Worm (Caenorhabditis elegans) whole organism, early embryonic: ENCODE results near the gene sqv-1.

Experiments used
- B0310.2 ChIP-seq: sonication (generic microtip); optimal IDR thresholded peaks from 2 replicates; lab custom pipeline; 2016; ENCODE audit warnings: mild to moderate bottlenecking, missing genetic modification characterization, missing compliant biosample characterization
- F13C5.2 ChIP-seq: sonication (generic microtip); optimal IDR thresholded peaks from 2 replicates; lab custom pipeline; 2017; ENCODE audit warnings: mild to moderate bottlenecking, missing genetic modification characterization, inconsistent platforms, missing compliant biosample characterization
- aly-1 ChIP-seq: sonication (generic microtip); optimal IDR thresholded peaks from 2 replicates; lab custom pipeline; 2016; ENCODE audit warnings: missing genetic modification characterization, missing compliant biosample characterization
- ama-1 ChIP-seq: fragments of 150-350 bp; optimal IDR thresholded peaks from 2 replicates; lab custom pipeline; 2014
- ceh-13 ChIP-seq: fragments of 200-800 bp; sonication (Bioruptor generic); optimal IDR thresholded peaks from 2 replicates; lab custom pipeline; 2018; ENCODE audit warnings: mild to moderate bottlenecking, missing genetic modification characterization, missing compliant biosample characterization
- ceh-36 ChIP-seq: sonication (generic microtip); optimal IDR thresholded peaks from 2 replicates; lab custom pipeline; 2016; ENCODE audit warnings: missing genetic modification characterization, inconsistent platforms, missing compliant biosample characterization
- ets-7 ChIP-seq: sonication (generic microtip); optimal IDR thresholded peaks from 2 replicates; lab custom pipeline; 2016; ENCODE audit warnings: missing genotype, missing genetic modification characterization, missing compliant biosample characterization
- flt-1 ChIP-seq: fragments of 200-800 bp; sonication (Bioruptor generic); IDR thresholded peaks from 2 replicates; pipeline ENCODE4 v1.3.6; 2022; ENCODE audit warnings: missing genetic modification characterization, missing compliant biosample characterization
- hmbx-1 ChIP-seq: sonication (generic microtip); optimal IDR thresholded peaks from 2 replicates; lab custom pipeline; 2016; ENCODE audit warnings: mild to moderate bottlenecking, missing genetic modification characterization, missing compliant biosample characterization
- hmg-4 ChIP-seq: fragments of 200-800 bp; sonication (Bioruptor generic); optimal IDR thresholded peaks from 2 replicates; lab custom pipeline; 2018; ENCODE audit warnings: mild to moderate bottlenecking, missing genetic modification characterization, missing compliant biosample characterization
- hnd-1 ChIP-seq: sonication (generic microtip); optimal IDR thresholded peaks from 2 replicates; lab custom pipeline; 2016; ENCODE audit warnings: missing genetic modification characterization, missing compliant biosample characterization
- pes-1 ChIP-seq: fragments of 200-800 bp; sonication (Bioruptor generic); IDR thresholded peaks from 2 replicates; pipeline ENCODE4 v1.3.6; 2022; ENCODE audit warnings: missing genetic modification reagents, missing genetic modification characterization, missing compliant biosample characterization
- scrt-1 ChIP-seq: fragments of 200-800 bp; sonication (Bioruptor generic); IDR thresholded peaks from 2 replicates; pipeline ENCODE4 v1.3.6; 2022; ENCODE audit warnings: missing genetic modification characterization, missing compliant biosample characterization
- sea-1 ChIP-seq: fragments of 200-800 bp; sonication (Bioruptor generic); conservative IDR thresholded peaks from 2 replicates; pipeline ENCODE4 v1.3.6; 2022; ENCODE audit warnings: missing genetic modification characterization, missing compliant biosample characterization
- tbx-11 ChIP-seq: fragments of 200-800 bp; sonication (Bioruptor generic); IDR thresholded peaks from 2 replicates; pipeline ENCODE4 v1.3.6; 2022; ENCODE audit warnings: missing genetic modification characterization, missing compliant biosample characterization
- tbx-37 ChIP-seq: fragments of 200-800 bp; sonication (Bioruptor generic); conservative IDR thresholded peaks from 2 replicates; pipeline ENCODE4 v1.3.6; 2022; ENCODE audit warnings: missing genetic modification reagents, missing genetic modification characterization, missing compliant biosample characterization
- tra-4 ChIP-seq: sonication (generic microtip); optimal IDR thresholded peaks from 2 replicates; lab custom pipeline; 2017; ENCODE audit warnings: missing genetic modification characterization, missing compliant biosample characterization

sqv-1 gene

DNA sequence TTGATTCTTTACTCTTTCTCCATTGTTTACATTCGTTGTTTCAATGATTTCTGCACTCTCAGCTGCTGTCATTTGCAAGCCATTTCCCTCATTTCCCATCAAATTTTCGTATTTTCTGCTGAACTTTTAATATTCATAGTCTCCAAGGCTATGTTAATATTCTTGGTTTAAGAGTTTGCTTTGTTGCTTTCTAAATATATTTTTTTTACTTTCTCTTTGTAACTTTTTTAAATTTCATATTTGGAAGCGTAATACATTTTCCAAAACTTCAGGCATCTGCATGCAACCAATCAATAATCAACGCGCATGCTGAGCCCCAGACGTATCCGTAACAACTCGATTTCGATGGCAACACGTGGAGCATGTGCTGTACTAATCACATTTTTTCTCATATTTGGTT lies at the start of gene sqv-1:
Gene sqv-1, plus strand, starts transcription at position 301 of the 400 bp plus-strand sequence.
- TF ChIP-seq scrt-1 (no peak), F13C5.2 (no peak), B0310.2 (tag; lab: Kevin White, UChicago) (no peak), ama-1 (lab: Kevin White, UChicago) (no peak), hnd-1 (tag; lab: Kevin White, UChicago) (no peak), ets-7 (tag; lab: Kevin White, UChicago) (no peak), tra-4 (tag; lab: Kevin White, UChicago) (no peak), tbx-37 (no peak), sea-1 (GFP tag; lab: Robert Waterston, UW) (no peak), tbx-11 (GFP tag; lab: Robert Waterston, UW) (no peak), pes-1 (GFP tag; lab: Robert Waterston, UW) (no peak), ceh-36 (tag; lab: Kevin White, UChicago) (no peak), ceh-13 (GFP tag; lab: Kevin White, UChicago) (no peak), hmbx-1 (no peak), hmg-4 (GFP tag; lab: Kevin White, UChicago) (no peak)

- no peak for TF ChIP-seq ceh-36 (tag; lab: Kevin White, UChicago)
- no peak for TF ChIP-seq pes-1 (GFP tag; lab: Robert Waterston, UW)
- no peak for TF ChIP-seq ets-7 (tag; lab: Kevin White, UChicago)
- no peak for TF ChIP-seq B0310.2 (tag; lab: Kevin White, UChicago)
- TF ChIP-seq ama-1 (lab: Kevin White, UChicago): no peak
These were observed 48.8 kb upstream of the sqv-1 start for ce11 chrIV:8312105-8312504.

DNA sequence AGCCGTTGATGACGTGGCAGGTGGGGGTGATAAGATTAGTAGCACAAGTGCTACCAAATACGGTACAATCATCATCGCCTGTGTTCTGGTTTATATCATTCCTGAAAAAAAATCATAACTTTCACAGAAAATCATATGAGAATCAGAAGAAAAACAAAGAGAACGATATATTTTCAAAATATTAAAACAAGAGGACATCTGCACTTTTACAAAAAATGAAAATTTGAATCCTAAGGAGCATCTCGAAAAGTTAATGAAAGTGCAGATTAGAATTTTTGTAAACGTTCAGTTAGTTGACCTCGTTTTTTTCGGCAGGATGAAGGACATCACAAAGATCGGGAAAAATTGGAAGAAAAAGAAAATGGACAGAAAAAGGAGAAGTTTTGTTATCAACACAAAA lies 48.1 kb upstream of the sqv-1 start, which contains the start of gene F35H10.10:
Gene F35H10.10, minus strand, starts transcription at position 101 of the 400 bp plus-strand sequence.
- TF ChIP-seq tra-4 (tag; lab: Kevin White, UChicago): no peak
- TF ChIP-seq flt-1: no peak
- TF ChIP-seq ama-1 (lab: Kevin White, UChicago): no peak

- TF ChIP-seq tbx-11 (GFP tag; lab: Robert Waterston, UW) (no peak), tbx-37 (no peak), flt-1 (no peak), ceh-13 (GFP tag; lab: Kevin White, UChicago) (no peak), pes-1 (GFP tag; lab: Robert Waterston, UW) (no peak), B0310.2 (tag; lab: Kevin White, UChicago) (no peak), scrt-1 (no peak), ets-7 (tag; lab: Kevin White, UChicago) (no peak), ama-1 (lab: Kevin White, UChicago) (no peak), tra-4 (tag; lab: Kevin White, UChicago) (no peak), aly-1 (tag; lab: Kevin White, UChicago) (no peak), ceh-36 (tag; lab: Kevin White, UChicago) (no peak), hnd-1 (tag; lab: Kevin White, UChicago) (no peak), F13C5.2 (no peak), hmbx-1 (no peak), sea-1 (GFP tag; lab: Robert Waterston, UW) (no peak), hmg-4 (GFP tag; lab: Kevin White, UChicago) (no peak)
These were observed 43.1 kb upstream of the sqv-1 start for ce11 chrIV:8317800-8318199.

DNA sequence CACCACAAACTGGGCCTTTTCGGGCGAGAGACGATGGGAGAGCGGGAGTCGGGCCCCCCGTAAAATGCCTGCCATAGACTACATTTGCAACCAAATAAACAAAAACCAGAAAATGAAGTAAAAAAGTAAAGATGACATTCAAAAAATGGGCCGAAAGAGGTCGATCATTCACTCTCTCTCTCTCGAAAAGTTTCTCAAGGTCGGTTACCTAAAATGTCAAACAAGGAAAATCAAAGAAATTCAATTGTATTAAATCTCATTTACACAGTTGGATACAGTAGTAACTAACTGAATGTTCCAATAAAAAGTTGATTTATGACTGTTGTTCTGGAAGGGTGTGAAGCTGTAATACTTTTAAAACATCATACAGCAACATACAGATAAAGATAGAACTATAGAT lies 42.1 kb upstream of the sqv-1 start:
- TF ChIP-seq sea-1 (GFP tag; lab: Robert Waterston, UW) (no peak), ceh-13 (GFP tag; lab: Kevin White, UChicago) (no peak), scrt-1 (no peak), F13C5.2 (no peak), flt-1 (no peak), ama-1 (lab: Kevin White, UChicago) (no peak), aly-1 (tag; lab: Kevin White, UChicago) (no peak), ets-7 (tag; lab: Kevin White, UChicago) (no peak), hmbx-1 (no peak), ceh-36 (tag; lab: Kevin White, UChicago) (no peak), tra-4 (tag; lab: Kevin White, UChicago) (no peak), tbx-37 (no peak), tbx-11 (GFP tag; lab: Robert Waterston, UW) (no peak), hmg-4 (GFP tag; lab: Kevin White, UChicago) (no peak), B0310.2 (tag; lab: Kevin White, UChicago) (no peak), hnd-1 (tag; lab: Kevin White, UChicago) (no peak), pes-1 (GFP tag; lab: Robert Waterston, UW) (no peak)

ce11 chrIV:8325667-8326066 lies 35.2 kb upstream of the sqv-1 start, which contains the start of gene F35H10.3:
TSS of gene F35H10.3 (plus strand) at chrIV:8325967.
- TF ChIP-seq ama-1 (lab: Kevin White, UChicago): no peak

DNA sequence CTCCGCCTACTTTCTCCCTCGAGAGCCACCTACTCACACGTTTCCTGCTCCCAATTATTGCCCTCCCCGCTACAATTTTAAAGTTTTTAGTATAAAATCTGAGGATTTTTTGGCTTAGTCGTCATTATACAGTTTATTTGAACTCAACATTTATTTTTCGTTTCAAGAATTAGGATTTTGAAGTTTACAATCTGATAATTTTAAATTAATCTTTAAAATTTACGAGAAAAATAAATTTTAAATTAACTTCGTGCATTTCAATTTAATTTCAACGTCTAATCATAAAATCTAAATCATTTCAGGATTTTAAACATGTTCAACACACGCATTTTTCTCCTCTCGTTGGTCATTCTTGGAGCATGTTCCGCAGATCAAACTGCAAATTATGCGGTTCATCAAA lies 32.0 kb upstream of the sqv-1 start, which contains the start of gene F35H10.2:
Gene F35H10.2, plus strand, starts transcription at position 301 of the 400 bp plus-strand sequence.
- no peak for TF ChIP-seq ceh-13 (GFP tag; lab: Kevin White, UChicago)
- TF ChIP-seq F13C5.2: no peak
- no peak for TF ChIP-seq scrt-1
- no peak for TF ChIP-seq aly-1 (tag; lab: Kevin White, UChicago)
- TF ChIP-seq ama-1 (lab: Kevin White, UChicago): no peak
- TF ChIP-seq ets-7 (tag; lab: Kevin White, UChicago): no peak
- no peak for TF ChIP-seq hmbx-1
- TF ChIP-seq tra-4 (tag; lab: Kevin White, UChicago): no peak
- TF ChIP-seq tbx-11 (GFP tag; lab: Robert Waterston, UW): no peak
- TF ChIP-seq sea-1 (GFP tag; lab: Robert Waterston, UW): no peak
- no peak for TF ChIP-seq hmg-4 (GFP tag; lab: Kevin White, UChicago)
- no peak for TF ChIP-seq flt-1

DNA sequence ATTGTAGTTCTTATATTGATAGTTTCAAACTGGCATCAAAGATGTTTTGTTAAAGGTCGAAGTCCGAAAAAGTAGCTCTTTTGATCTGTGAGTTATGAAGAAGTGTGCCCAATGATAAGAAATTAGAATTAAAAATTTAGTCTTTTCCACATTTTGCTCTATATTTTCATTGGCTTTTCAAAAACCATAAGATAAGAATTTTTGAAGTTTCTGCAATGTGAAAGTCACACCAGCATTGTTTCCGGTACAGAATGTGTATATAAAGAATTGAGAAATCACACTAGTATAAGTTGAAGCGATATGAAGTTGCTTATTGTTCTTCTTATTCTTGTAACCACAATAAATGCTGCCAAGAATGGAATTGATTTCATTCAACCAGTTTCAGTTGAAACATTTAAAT lies 28.4 kb upstream of the sqv-1 start, which contains the start of gene lys-10:
Gene lys-10, plus strand, starts transcription at position 301 of the 400 bp plus-strand sequence.
- no peak for TF ChIP-seq flt-1
- no peak for TF ChIP-seq tbx-11 (GFP tag; lab: Robert Waterston, UW)
- no peak for TF ChIP-seq tbx-37
- no peak for TF ChIP-seq tra-4 (tag; lab: Kevin White, UChicago)
- no peak for TF ChIP-seq hmbx-1
- no peak for TF ChIP-seq B0310.2 (tag; lab: Kevin White, UChicago)
- TF ChIP-seq hnd-1 (tag; lab: Kevin White, UChicago): no peak
- TF ChIP-seq sea-1 (GFP tag; lab: Robert Waterston, UW): no peak
- no peak for TF ChIP-seq aly-1 (tag; lab: Kevin White, UChicago)
- no peak for TF ChIP-seq pes-1 (GFP tag; lab: Robert Waterston, UW)
- no peak for TF ChIP-seq ets-7 (tag; lab: Kevin White, UChicago)
- no peak for TF ChIP-seq hmg-4 (GFP tag; lab: Kevin White, UChicago)
- no peak for TF ChIP-seq F13C5.2
- TF ChIP-seq ama-1 (lab: Kevin White, UChicago): no peak
- no peak for TF ChIP-seq ceh-13 (GFP tag; lab: Kevin White, UChicago)
- TF ChIP-seq scrt-1: no peak
- TF ChIP-seq ceh-36 (tag; lab: Kevin White, UChicago): no peak
